Worm (Caenorhabditis elegans) whole organism, L4 larva: ENCODE measurements around the gene F32D8.14.
"Not testable (repeated sequence)": the region's sequence is repeated elsewhere in the genome, so short reads cannot be mapped to it uniquely, and the experiment has no call there.

Experiments
- D1046.2 ChIP-seq: fragments of 200-800 bp; sonication (Bioruptor generic); IDR thresholded peaks from 2 replicates; pipeline ENCODE4 v1.3.6; 2022; ENCODE audit warnings: missing genetic modification characterization, missing compliant biosample characterization
- F10B5.3 ChIP-seq: sonication (generic microtip); optimal IDR thresholded peaks from 2 replicates; lab custom pipeline; 2016; ENCODE audit warnings: mild to moderate bottlenecking, missing genetic modification characterization, missing compliant biosample characterization
- F26F4.8 ChIP-seq: fragments of 200-800 bp; sonication (Bioruptor generic); conservative IDR thresholded peaks from 2 replicates; pipeline ENCODE4 v1.3.6; 2022; ENCODE audit warnings: missing genetic modification characterization, missing compliant biosample characterization
- F44E2.7 ChIP-seq: fragments of 200-800 bp; sonication (Bioruptor generic); IDR thresholded peaks from 2 replicates; pipeline ENCODE4 v2.1.2; 2022; ENCODE audit warnings: missing genetic modification characterization, missing compliant biosample characterization
- Y48G9A.11 ChIP-seq: fragments of 200-800 bp; sonication (Bioruptor generic); IDR thresholded peaks from 2 replicates; pipeline ENCODE4 v1.3.6; 2022; ENCODE audit warnings: missing genetic modification reagents, missing genetic modification characterization, missing compliant biosample characterization
- aha-1 ChIP-seq: fragments of 150-350 bp; peaks from one replicate; lab custom pipeline; 2014; ENCODE audit warnings: missing biosample characterization, missing genetic modification characterization
- ama-1 ChIP-seq: fragments of 150-350 bp; optimal IDR thresholded peaks from 2 replicates; lab custom pipeline; 2014; ENCODE audit warnings: inconsistent platforms, mixed read lengths
- ceh-20 ChIP-seq: fragments of 200-800 bp; sonication (Bioruptor generic); IDR thresholded peaks from 2 replicates; pipeline ENCODE4 v1.3.6; 2022; ENCODE audit warnings: missing genetic modification reagents, missing genetic modification characterization, missing compliant biosample characterization
- ceh-44 ChIP-seq: fragments of 200-800 bp; sonication (Bioruptor generic); IDR thresholded peaks from 2 replicates; pipeline ENCODE4 v1.3.6; 2022; ENCODE audit warnings: missing genetic modification reagents, missing genetic modification characterization, missing compliant biosample characterization
- daf-16 ChIP-seq, 3 experiments: sonication (generic microtip); optimal IDR thresholded peaks; 2 replicates each; lab custom pipeline; 2016 to 2017; ENCODE audit warnings: missing genetic modification characterization in 3 of 3, missing genetic modification reagents in 3 of 3, mild to moderate bottlenecking in 2 of 3, missing compliant biosample characterization in 2 of 3, missing biosample characterization in 1 of 3, moderate library complexity in 1 of 3
- daf-19 ChIP-seq: fragments of 200-800 bp; sonication (Bioruptor generic); conservative IDR thresholded peaks from 2 replicates; pipeline ENCODE4 v1.3.6; 2022; ENCODE audit warnings: missing genetic modification characterization, missing compliant biosample characterization
- dmd-6 ChIP-seq: fragments of 200-800 bp; sonication (Bioruptor generic); IDR thresholded peaks from 2 replicates; pipeline ENCODE4 v1.3.6; 2022; ENCODE audit warnings: missing genetic modification reagents, missing genetic modification characterization, missing compliant biosample characterization
- dmd-8 ChIP-seq: fragments of 200-800 bp; sonication (Bioruptor generic); IDR thresholded peaks from 2 replicates; pipeline ENCODE4 v1.3.6; 2022; ENCODE audit warnings: missing genetic modification characterization, missing compliant biosample characterization
- dmd-9 ChIP-seq: fragments of 200-800 bp; sonication (Bioruptor generic); IDR thresholded peaks from 2 replicates; pipeline ENCODE4 v1.3.6; 2022; ENCODE audit warnings: missing genetic modification reagents, missing genetic modification characterization, missing compliant biosample characterization
- egl-43 ChIP-seq: fragments of 200-800 bp; sonication (Bioruptor generic); IDR thresholded peaks from 2 replicates; pipeline ENCODE4 v1.3.6; 2022; ENCODE audit warnings: missing genetic modification reagents, missing genetic modification characterization, missing compliant biosample characterization
- hif-1 ChIP-seq, 2 experiments: sonication (generic microtip); optimal IDR thresholded peaks; 2 replicates each; lab custom pipeline; 2016 to 2017; ENCODE audit warnings: missing compliant biosample characterization in 2 of 2, missing genetic modification characterization in 2 of 2, missing genetic modification reagents in 2 of 2, missing genotype in 2 of 2, mild to moderate bottlenecking in 1 of 2
- hlh-11 ChIP-seq: fragments of 200-800 bp; sonication (Bioruptor generic); optimal IDR thresholded peaks from 2 replicates; lab custom pipeline; 2018; ENCODE audit warnings: mild to moderate bottlenecking, missing genetic modification characterization, missing compliant biosample characterization
- hlh-30 ChIP-seq: sonication (generic microtip); optimal IDR thresholded peaks from 2 replicates; lab custom pipeline; 2017; ENCODE audit warnings: antibody characterized with exemption, mild to moderate bottlenecking, missing genetic modification characterization, missing compliant biosample characterization; ENCODE audit not compliant: insufficient read depth
- hmg-1.1 ChIP-seq: fragments of 200-800 bp; sonication (Bioruptor generic); IDR thresholded peaks from 2 replicates; pipeline ENCODE4 v1.3.6; 2022; ENCODE audit warnings: missing genetic modification reagents, missing genetic modification characterization, missing compliant biosample characterization
- lim-7 ChIP-seq: fragments of 200-800 bp; sonication (Bioruptor generic); IDR thresholded peaks from 2 replicates; pipeline ENCODE4 v1.3.6; 2022; ENCODE audit warnings: missing genetic modification characterization, missing compliant biosample characterization
- lin-1 ChIP-seq: fragments of 200-800 bp; sonication (Bioruptor generic); IDR thresholded peaks from 2 replicates; pipeline ENCODE4 v1.3.6; 2022; ENCODE audit warnings: missing genetic modification reagents, missing genetic modification characterization, missing compliant biosample characterization
- lin-13 ChIP-seq: fragments of 150-350 bp; optimal IDR thresholded peaks from 2 replicates; lab custom pipeline; 2014; ENCODE audit warnings: missing biosample characterization, missing genetic modification reagents, missing genetic modification characterization
- lir-3 ChIP-seq: sonication (generic microtip); optimal IDR thresholded peaks from 2 replicates; lab custom pipeline; 2016; ENCODE audit warnings: mild to moderate bottlenecking, missing genetic modification characterization, missing compliant biosample characterization
- lsy-2 ChIP-seq, 2 experiments: fragments of 150-350 bp in 1 of 2; sonication (generic microtip) in 1 of 2; optimal IDR thresholded peaks; 2 replicates each; lab custom pipeline; 2014 to 2017; ENCODE audit warnings: missing biosample characterization in 2 of 2, missing genetic modification characterization in 2 of 2
- madf-9 ChIP-seq: fragments of 200-800 bp; sonication (Bioruptor generic); conservative IDR thresholded peaks from 2 replicates; pipeline ENCODE4 v1.3.6; 2022; ENCODE audit warnings: missing genetic modification reagents, missing genetic modification characterization, missing compliant biosample characterization
- mdl-1 ChIP-seq, 2 experiments: fragments of 150-350 bp in 1 of 2; sonication (generic microtip) in 1 of 2; optimal IDR thresholded peaks; 2 replicates each; lab custom pipeline; 2014 to 2017; ENCODE audit warnings: missing biosample characterization in 2 of 2, missing genetic modification characterization in 2 of 2
- mdt-29 ChIP-seq: fragments of 200-800 bp; sonication (Bioruptor generic); IDR thresholded peaks from 2 replicates; pipeline ENCODE4 v1.3.6; 2022; ENCODE audit warnings: missing genetic modification reagents, missing genetic modification characterization, missing compliant biosample characterization
- nhr-10 ChIP-seq: fragments of 150-350 bp; optimal IDR thresholded peaks from 2 replicates; lab custom pipeline; 2014; ENCODE audit warnings: missing biosample characterization, missing genetic modification characterization
- nhr-11 ChIP-seq: fragments of 150-350 bp; optimal IDR thresholded peaks from 2 replicates; lab custom pipeline; 2014; ENCODE audit warnings: missing biosample characterization, missing genetic modification characterization
- nhr-28 ChIP-seq: fragments of 150-350 bp; optimal IDR thresholded peaks from 2 replicates; lab custom pipeline; 2014; ENCODE audit warnings: missing biosample characterization, missing genetic modification characterization
- nhr-41 ChIP-seq: fragments of 200-800 bp; sonication (Bioruptor generic); IDR thresholded peaks from 2 replicates; pipeline ENCODE4 v1.3.6; 2022; ENCODE audit warnings: missing genetic modification reagents, missing genetic modification characterization, missing compliant biosample characterization
- nhr-6 ChIP-seq: fragments of 150-350 bp; optimal IDR thresholded peaks from 2 replicates; lab custom pipeline; 2014; ENCODE audit warnings: missing biosample characterization, missing genetic modification characterization
- nhr-77 ChIP-seq: fragments of 150-350 bp; optimal IDR thresholded peaks from 2 replicates; lab custom pipeline; 2014; ENCODE audit warnings: missing biosample characterization, missing genetic modification characterization
- pha-4 ChIP-seq, 2 experiments: fragments of 150-350 bp in 1 of 2; fragments of 200-800 bp in 1 of 2; sonication (Bioruptor generic) in 1 of 2; IDR thresholded peaks in 1 of 2; optimal IDR thresholded peaks in 1 of 2; 2 replicates each; pipeline versions ENCODE4 v1.3.6 to Lab custom; 2014 to 2022; ENCODE audit warnings: missing genetic modification characterization in 2 of 2, missing genetic modification reagents in 2 of 2, missing biosample characterization in 1 of 2, missing compliant biosample characterization in 1 of 2
- saeg-2 ChIP-seq: fragments of 200-800 bp; sonication (Bioruptor generic); IDR thresholded peaks from 2 replicates; pipeline ENCODE4 v1.3.6; 2022; ENCODE audit warnings: missing genetic modification reagents, missing genetic modification characterization, missing compliant biosample characterization
- set-16 ChIP-seq: fragments of 200-800 bp; sonication (Bioruptor generic); IDR thresholded peaks from 2 replicates; pipeline ENCODE4 v1.3.6; 2022; ENCODE audit warnings: missing genetic modification reagents, missing genetic modification characterization, missing compliant biosample characterization
- spr-1 ChIP-seq: sonication (generic microtip); optimal IDR thresholded peaks from 2 replicates; lab custom pipeline; 2016; ENCODE audit warnings: mild to moderate bottlenecking, missing genetic modification characterization, missing compliant biosample characterization
- tag-97 ChIP-seq: fragments of 200-800 bp; sonication (Bioruptor generic); IDR thresholded peaks from 2 replicates; pipeline ENCODE4 v1.3.6; 2022; ENCODE audit warnings: missing genetic modification characterization, missing compliant biosample characterization
- unc-62 ChIP-seq, 3 experiments: fragments of 150-350 bp in 1 of 3; sonication (generic microtip); optimal IDR thresholded peaks in 2 of 3; peaks in 1 of 3; 1 replicate in 1 of 3; 2 replicates in 2 of 3; lab custom pipeline; 2014 to 2017; ENCODE audit warnings: missing biosample characterization in 3 of 3, missing genetic modification characterization in 3 of 3, missing genetic modification reagents in 3 of 3, missing genotype in 1 of 3
- zip-11 ChIP-seq: fragments of 200-800 bp; sonication (Bioruptor generic); IDR thresholded peaks from 2 replicates; pipeline ENCODE4 v1.3.6; 2022; ENCODE audit warnings: missing genetic modification characterization, missing compliant biosample characterization
- zip-2 ChIP-seq: fragments of 150-350 bp; optimal IDR thresholded peaks from 2 replicates; lab custom pipeline; 2014; ENCODE audit warnings: missing biosample characterization, missing genetic modification characterization

The F32D8.14 gene

ce11 chrV:10866340-10866739 lies 28.2 kb downstream of the F32D8.14 start:
- 0 out of 2 replicates have a peak, but pooled peaks have one; percentile 27 for TF ChIP-seq nhr-41 (GFP tag; lab: Robert Waterston, UW)
- 0 out of 2 replicates have a peak, but pooled peaks have one; percentile 53 for TF ChIP-seq Y48G9A.11 (GFP tag; lab: Robert Waterston, UW)
- TF ChIP-seq unc-62 (GFP tag; optimal IDR thresholded peaks at IDR 0.05 in 1 of 2; lab: Kevin White, UChicago) = peak in 1 of 2 experiments; percentile 23
- TF ChIP-seq unc-62, pha-4 (tag; optimal IDR thresholded peaks at IDR 0.05; lab: Kevin White, UChicago): not testable (repeated sequence)
- 0 out of 2 replicates have a peak, but pooled peaks have one; percentile 35 for TF ChIP-seq ceh-20 (GFP tag; lab: Robert Waterston, UW)
- TF ChIP-seq hmg-1.1 (GFP tag; lab: Robert Waterston, UW) = peak; percentile 18; the same call in 1 of the 2 replicates
- TF ChIP-seq egl-43 (GFP tag; lab: Robert Waterston, UW) = peak; percentile 79
- TF ChIP-seq lim-7 = peak; percentile 16; the same call in 1 of the 2 replicates
- TF ChIP-seq F44E2.7 = 0 out of 2 replicates have a peak, but pooled peaks have one; percentile 56
- peak; percentile 48; the same call in 1 of the 2 replicates for TF ChIP-seq saeg-2 (GFP tag; lab: Robert Waterston, UW)
- 0 out of 2 replicates have a peak, but pooled peaks have one; percentile 41 for TF ChIP-seq dmd-9
- peak; percentile 49 for TF ChIP-seq set-16 (GFP tag; lab: Robert Waterston, UW)
- TF ChIP-seq dmd-8 (GFP tag; lab: Robert Waterston, UW) = peak; percentile 77
- TF ChIP-seq dmd-6 (GFP tag; lab: Robert Waterston, UW) = 0 out of 2 replicates have a peak, but pooled peaks have one; percentile 5
- TF ChIP-seq pha-4 (GFP tag; IDR thresholded peaks at IDR 0.05; lab: Robert Waterston, UW) = 0 out of 2 replicates have a peak, but pooled peaks have one; percentile 8
- TF ChIP-seq D1046.2 (GFP tag; lab: Robert Waterston, UW) = peak; percentile 45; the same call in 1 of the 2 replicates
- TF ChIP-seq mdt-29 (GFP tag; lab: Robert Waterston, UW) = peak; percentile 33; the same call in 1 of the 2 replicates

- no peak for TF ChIP-seq madf-9 (GFP tag; lab: Robert Waterston, UW)
- TF ChIP-seq nhr-10 (tag; lab: Kevin White, UChicago) = no peak
- no peak for TF ChIP-seq lin-1 (GFP tag; lab: Robert Waterston, UW)
- TF ChIP-seq ceh-44 = no peak
- TF ChIP-seq daf-19 (GFP tag; lab: Robert Waterston, UW) = no peak
- no peak for TF ChIP-seq egl-43 (GFP tag; lab: Robert Waterston, UW)
- TF ChIP-seq spr-1 = no peak
- no peak for TF ChIP-seq D1046.2 (GFP tag; lab: Robert Waterston, UW)
- TF ChIP-seq F26F4.8 = no peak
- no peak for TF ChIP-seq F10B5.3 (tag; lab: Kevin White, UChicago)
- no peak for TF ChIP-seq nhr-6 (tag; lab: Kevin White, UChicago)
- no peak for TF ChIP-seq zip-11 (GFP tag; lab: Robert Waterston, UW)
- no peak for TF ChIP-seq tag-97 (GFP tag; lab: Robert Waterston, UW)
Measured at ce11 chrV:10865599-10865998, 29.0 kb downstream of the F32D8.14 start, which contains the start of gene saeg-1. saeg-1 (minus strand) TSS chrV:10865699.

- TF ChIP-seq mdl-1 (tag; optimal IDR thresholded peaks at IDR 0.05; lab: Kevin White, UChicago) = no peak
- TF ChIP-seq zip-2 (tag; lab: Kevin White, UChicago) = no peak
Measured at ce11 chrV:10862457-10863097, 32.0 kb downstream of the F32D8.14 start.

ce11 chrV:10861611-10862262 lies 32.9 kb downstream of the F32D8.14 start:
- TF ChIP-seq daf-16 (GFP tag; optimal IDR thresholded peaks at IDR 0.05; lab: Kevin White, UChicago) (no peak), daf-16 (tag; optimal IDR thresholded peaks at IDR 0.05; lab: Kevin White, UChicago) (peak; percentile 24), mdl-1 (tag; optimal IDR thresholded peaks at IDR 0.05; lab: Kevin White, UChicago) (peak in 1 of 2 experiments; percentile 24), ama-1 (lab: Kevin White, UChicago) (peak; percentile 25), hlh-30 (tag; lab: Kevin White, UChicago) (peak; percentile 75), nhr-77 (tag; lab: Kevin White, UChicago) (peak; percentile 15), lsy-2 (tag; optimal IDR thresholded peaks at IDR 0.05; lab: Kevin White, UChicago) (peak in 1 of 2 experiments; percentile 45), unc-62 (GFP tag; optimal IDR thresholded peaks at IDR 0.05 in 1 of 2; lab: Kevin White, UChicago) (peak in 1 of 2 experiments; percentile 87), unc-62 (tag; optimal IDR thresholded peaks at IDR 0.05; lab: Kevin White, UChicago) (no peak), dmd-6 (GFP tag; lab: Robert Waterston, UW) (peak; percentile 20), lin-13 (GFP tag; lab: Kevin White, UChicago) (no peak), nhr-28 (tag; lab: Kevin White, UChicago) (peak; percentile 59), hif-1 (tag; optimal IDR thresholded peaks at IDR 0.05; lab: Kevin White, UChicago) (peak in 1 of 2 experiments; percentile 51), nhr-11 (tag; lab: Kevin White, UChicago) (peak; percentile 15), tag-97 (GFP tag; lab: Robert Waterston, UW) (no peak), lir-3 (tag; lab: Kevin White, UChicago) (no peak), hlh-11 (peak; percentile 42), aha-1 (tag; lab: Kevin White, UChicago) (peak; percentile 13)
